Fruit fly (Drosophila melanogaster) whole organism, embryonic: Measurements from ENCODE around the gene Cyp4ac3.

Source experiments
- BEAF-32 ChIP-seq: fragments of 200-800 bp; sonication (Bioruptor generic); optimal IDR thresholded peaks from 3 replicates; lab custom pipeline; 2017; ENCODE audit warnings: missing biosample characterization, missing genetic modification characterization, mild to moderate bottlenecking, moderate library complexity, missing genetic modification reagents
- CG10147 ChIP-seq: fragments of 200-800 bp; sonication (Bioruptor generic); optimal IDR thresholded peaks from 2 replicates; lab custom pipeline; 2019; ENCODE audit warnings: missing biosample characterization, mild to moderate bottlenecking, missing genetic modification characterization, moderate library complexity
- CG13123 ChIP-seq: fragments of 200-800 bp; sonication (Bioruptor generic); optimal IDR thresholded peaks from 2 replicates; lab custom pipeline; 2016; ENCODE audit warnings: missing biosample characterization, missing genetic modification characterization
- CG13624 ChIP-seq: fragments of 200-800 bp; sonication (Bioruptor generic); optimal IDR thresholded peaks from 2 replicates; lab custom pipeline; 2016; ENCODE audit warnings: missing biosample characterization, missing genetic modification characterization
- CG15269 ChIP-seq: fragments of 200-800 bp; sonication (Bioruptor generic); optimal IDR thresholded peaks from 2 replicates; lab custom pipeline; 2018; ENCODE audit warnings: missing biosample characterization, mild to moderate bottlenecking, missing genetic modification characterization, moderate library complexity
- CG1602 ChIP-seq: fragments of 200-800 bp; sonication (Bioruptor generic); optimal IDR thresholded peaks from 3 replicates; lab custom pipeline; 2016; ENCODE audit warnings: missing biosample characterization, missing genetic modification characterization
- CG16813 ChIP-seq: fragments of 200-800 bp; sonication (Bioruptor generic); IDR thresholded peaks from 3 replicates; pipeline ENCODE4 v1.3.6; 2022; ENCODE audit warnings: missing biosample characterization, missing genetic modification characterization; ENCODE audit not compliant: partially characterized antibody
- CG2202 ChIP-seq: fragments of 200-800 bp; sonication (Bioruptor generic); optimal IDR thresholded peaks from 2 replicates; lab custom pipeline; 2018; ENCODE audit warnings: missing biosample characterization, mild to moderate bottlenecking, missing genetic modification characterization
- CG31388 ChIP-seq: fragments of 200-800 bp; sonication (Bioruptor generic); optimal IDR thresholded peaks from 2 replicates; lab custom pipeline; 2016; ENCODE audit warnings: missing biosample characterization, missing genetic modification characterization
- CG4404 ChIP-seq: fragments of 200-800 bp; sonication (Bioruptor generic); IDR thresholded peaks from 2 replicates; pipeline ENCODE4 v1.3.6; 2022; ENCODE audit warnings: missing biosample characterization, missing genetic modification characterization
- CG5953 ChIP-seq: fragments of 200-800 bp; sonication (Bioruptor generic); IDR thresholded peaks from 2 replicates; pipeline ENCODE4 v1.3.6; 2022; ENCODE audit warnings: missing biosample characterization, missing genetic modification characterization
- CG6683 ChIP-seq: fragments of 200-800 bp; sonication (Bioruptor generic); optimal IDR thresholded peaks from 2 replicates; lab custom pipeline; 2017; ENCODE audit warnings: missing biosample characterization, mild to moderate bottlenecking, missing genetic modification characterization, missing genetic modification reagents
- CG6791 ChIP-seq: fragments of 200-800 bp; sonication (Bioruptor generic); IDR thresholded peaks from 3 replicates; pipeline ENCODE4 v1.3.6; 2022; ENCODE audit warnings: missing biosample characterization, missing genetic modification characterization; ENCODE audit not compliant: partially characterized antibody
- CG8290 ChIP-seq, 3 experiments: fragments of 200-800 bp; sonication (Bioruptor generic); optimal IDR thresholded peaks; 2 replicates each; lab custom pipeline; 2016 to 2019; ENCODE audit warnings: missing biosample characterization in 3 of 3, missing genetic modification characterization in 3 of 3, mild to moderate bottlenecking in 2 of 3, moderate library complexity in 1 of 3
- CG8359 ChIP-seq: fragments of 200-800 bp; sonication (Bioruptor generic); optimal IDR thresholded peaks from 2 replicates; lab custom pipeline; 2017; ENCODE audit warnings: missing biosample characterization, mild to moderate bottlenecking, missing genetic modification characterization, borderline replicate concordance
- CG8765 ChIP-seq: fragments of 200-800 bp; sonication (Bioruptor generic); IDR thresholded peaks from 2 replicates; pipeline ENCODE4 v1.3.6; 2022; ENCODE audit warnings: missing biosample characterization, missing genetic modification characterization
- CHES-1-like ChIP-seq: fragments of 200-800 bp; sonication (Bioruptor generic); optimal IDR thresholded peaks from 2 replicates; lab custom pipeline; 2016; ENCODE audit warnings: missing biosample characterization, missing genetic modification characterization
- CkIIα-i1 ChIP-seq: fragments of 200-800 bp; sonication (Bioruptor generic); IDR thresholded peaks from 2 replicates; pipeline ENCODE4 v1.3.6; 2022; ENCODE audit warnings: missing biosample characterization, missing genetic modification characterization
- D ChIP-seq, 2 experiments: fragments of 200-800 bp in 1 of 2; fragments of >200 bp in 1 of 2; sonication (Bioruptor generic) in 1 of 2; optimal IDR thresholded peaks; 2 replicates in 1 of 2; 3 replicates in 1 of 2; lab custom pipeline; 2017; ENCODE audit warnings: mild to moderate bottlenecking in 1 of 2, missing biosample characterization in 1 of 2, missing genetic modification characterization in 1 of 2, missing genetic modification reagents in 1 of 2
- Deaf1 ChIP-seq: fragments of 200-800 bp; optimal IDR thresholded peaks from 3 replicates; lab custom pipeline; 2019; ENCODE audit warnings: missing biosample characterization, mild to moderate bottlenecking, missing genetic modification characterization, moderate library complexity
- E2f2 ChIP-seq: fragments of 200-800 bp; sonication (Bioruptor generic); IDR thresholded peaks from 2 replicates; pipeline ENCODE4 v1.3.6; 2022; ENCODE audit warnings: missing biosample characterization, missing genetic modification characterization
- H15 ChIP-seq: fragments of 200-800 bp; sonication (Bioruptor generic); IDR thresholded peaks from 3 replicates; pipeline ENCODE4 v1.3.6; 2022; ENCODE audit warnings: missing biosample characterization, missing genetic modification characterization
- HHEX ChIP-seq: fragments of 200-800 bp; sonication (Bioruptor generic); optimal IDR thresholded peaks from 3 replicates; lab custom pipeline; 2017; ENCODE audit warnings: missing biosample characterization, mild to moderate bottlenecking, missing genetic modification characterization, missing genetic modification reagents
- Hand ChIP-seq: fragments of 200-800 bp; sonication (Bioruptor generic); optimal IDR thresholded peaks from 2 replicates; lab custom pipeline; 2017; ENCODE audit warnings: mild to moderate bottlenecking, missing biosample characterization, missing genetic modification reagents, missing genetic modification characterization
- HmgD ChIP-seq: fragments of 200-800 bp; sonication (Bioruptor generic); optimal IDR thresholded peaks from 3 replicates; lab custom pipeline; 2016; ENCODE audit warnings: missing biosample characterization, missing genetic modification characterization
- Lhr ChIP-seq: fragments of 200-800 bp; sonication (Bioruptor generic); optimal IDR thresholded peaks from 3 replicates; lab custom pipeline; 2017; ENCODE audit warnings: mild to moderate bottlenecking, missing biosample characterization, missing genetic modification reagents, missing genetic modification characterization
- Med ChIP-seq: fragments of 200-800 bp; sonication (Bioruptor generic); peaks from one replicate; lab custom pipeline; 2016; ENCODE audit warnings: missing biosample characterization, missing genetic modification characterization, mild to moderate bottlenecking, inconsistent platforms, moderate library complexity
- Mes4 ChIP-seq: fragments of 200-800 bp; sonication (Bioruptor generic); optimal IDR thresholded peaks from 2 replicates; lab custom pipeline; 2016; ENCODE audit warnings: missing biosample characterization, missing genetic modification characterization
- Mrtf ChIP-seq: fragments of 200-800 bp; sonication (Bioruptor generic); IDR thresholded peaks from 3 replicates; pipeline ENCODE4 v1.3.6; 2022; ENCODE audit warnings: missing biosample characterization, missing genetic modification characterization
- PHDP ChIP-seq: fragments of 200-800 bp; sonication (Bioruptor generic); optimal IDR thresholded peaks from 3 replicates; lab custom pipeline; 2018; ENCODE audit warnings: missing biosample characterization, mild to moderate bottlenecking, missing genetic modification characterization, moderate library complexity
- Trl ChIP-seq, 3 experiments: fragments of >200 bp in 2 of 3; fragments of 200-800 bp in 1 of 3; sonication (Bioruptor generic) in 1 of 3; optimal IDR thresholded peaks; 2 replicates in 1 of 3; 3 replicates in 2 of 3; lab custom pipeline; 2016 to 2017; ENCODE audit warnings: missing biosample characterization in 1 of 3, missing genetic modification characterization in 1 of 3
- Xrp1 ChIP-seq: fragments of 200-800 bp; sonication (Bioruptor generic); IDR thresholded peaks from 2 replicates; pipeline ENCODE4 v1.3.6; 2022; ENCODE audit warnings: missing biosample characterization, missing genetic modification characterization
- ase ChIP-seq: fragments of 200-800 bp; sonication (Bioruptor generic); IDR thresholded peaks from 3 replicates; pipeline ENCODE4 v1.3.6; 2022; ENCODE audit warnings: missing biosample characterization, missing genetic modification characterization
- bsh ChIP-seq, 2 experiments: fragments of 200-800 bp; sonication (Bioruptor generic); optimal IDR thresholded peaks; 2 replicates each; lab custom pipeline; 2017 to 2018; ENCODE audit warnings: mild to moderate bottlenecking in 2 of 2, missing biosample characterization in 2 of 2, missing genetic modification characterization in 2 of 2, moderate library complexity in 1 of 2
- cg ChIP-seq: fragments of 200-800 bp; sonication (Bioruptor generic); optimal IDR thresholded peaks from 3 replicates; lab custom pipeline; 2019; ENCODE audit warnings: missing biosample characterization, mild to moderate bottlenecking, missing genetic modification characterization, moderate library complexity
- ci ChIP-seq: fragments of 200-800 bp; sonication (Bioruptor generic); IDR thresholded peaks from 3 replicates; pipeline ENCODE4 v1.3.6; 2022; ENCODE audit warnings: missing biosample characterization, missing genetic modification characterization
- croc ChIP-seq: fragments of 200-800 bp; sonication (Bioruptor generic); conservative IDR thresholded peaks from 3 replicates; pipeline ENCODE4 v1.3.6; 2022; ENCODE audit warnings: missing biosample characterization, missing genetic modification characterization
- dm ChIP-seq: fragments of 200-800 bp; sonication (Bioruptor generic); optimal IDR thresholded peaks from 3 replicates; lab custom pipeline; 2016; ENCODE audit warnings: missing biosample characterization, missing genetic modification characterization
- fd102C ChIP-seq: fragments of 200-800 bp; sonication (Bioruptor generic); optimal IDR thresholded peaks from 2 replicates; lab custom pipeline; 2018; ENCODE audit warnings: missing biosample characterization, mild to moderate bottlenecking, missing genetic modification characterization, moderate library complexity
- jing ChIP-seq: fragments of 200-800 bp; sonication (Bioruptor generic); optimal IDR thresholded peaks from 2 replicates; lab custom pipeline; 2018; ENCODE audit warnings: missing biosample characterization, mild to moderate bottlenecking, missing genetic modification characterization
- lmd ChIP-seq: fragments of 200-800 bp; sonication (Bioruptor generic); IDR thresholded peaks from 2 replicates; pipeline ENCODE4 v1.3.6; 2022; ENCODE audit warnings: missing biosample characterization, missing genetic modification characterization
- sd ChIP-seq: fragments of 200-800 bp; sonication (Bioruptor generic); optimal IDR thresholded peaks from 3 replicates; lab custom pipeline; 2018; ENCODE audit warnings: missing biosample characterization, mild to moderate bottlenecking, missing genetic modification characterization, moderate library complexity
- sr ChIP-seq: fragments of 200-800 bp; sonication (Bioruptor generic); IDR thresholded peaks from 3 replicates; pipeline ENCODE4 v1.3.6; 2022; ENCODE audit warnings: missing biosample characterization, missing genetic modification characterization
- twi ChIP-seq: fragments of 200-800 bp; optimal IDR thresholded peaks from 2 replicates; lab custom pipeline; 2019; ENCODE audit warnings: missing biosample characterization, mild to moderate bottlenecking, missing genetic modification characterization, moderate library complexity
- wdn ChIP-seq: fragments of 200-800 bp; sonication (Bioruptor generic); IDR thresholded peaks from 2 replicates; pipeline ENCODE4 v1.3.6; 2022; ENCODE audit warnings: missing biosample characterization, missing genetic modification characterization

Gene Cyp4ac3

DNA sequence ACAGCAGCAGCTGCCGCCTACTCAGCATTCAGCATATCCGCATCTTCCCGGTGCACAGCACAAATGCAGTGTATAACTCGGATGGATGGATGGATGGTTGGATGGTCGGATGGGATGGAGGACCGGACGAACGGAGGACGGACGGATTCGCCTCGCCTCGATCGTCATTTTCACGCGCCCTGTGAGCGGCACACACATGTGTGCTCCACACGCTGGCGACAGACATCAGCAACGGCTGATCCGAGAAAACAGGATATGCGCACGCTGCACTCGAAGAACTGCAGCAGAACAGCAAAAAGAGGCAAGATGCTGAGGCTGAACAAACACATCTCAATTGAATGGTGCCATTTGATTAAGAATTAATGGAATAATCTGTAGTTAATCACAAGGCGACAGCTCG lies 36.1 kb upstream of the Cyp4ac3 start:
- TF ChIP-seq twi (tag; lab: Kevin White, UChicago) (peak; percentile 72), CG8765 (GFP tag; lab: Robert Waterston, UW) (no peak), H15 (GFP tag; lab: Robert Waterston, UW) (0 out of 3 replicates have a peak, but pooled peaks have one; percentile 11), CG2202 (tag; lab: Kevin White, UChicago) (no peak), Med (GFP tag; lab: Kevin White, UChicago) (peak; percentile 72)

DNA sequence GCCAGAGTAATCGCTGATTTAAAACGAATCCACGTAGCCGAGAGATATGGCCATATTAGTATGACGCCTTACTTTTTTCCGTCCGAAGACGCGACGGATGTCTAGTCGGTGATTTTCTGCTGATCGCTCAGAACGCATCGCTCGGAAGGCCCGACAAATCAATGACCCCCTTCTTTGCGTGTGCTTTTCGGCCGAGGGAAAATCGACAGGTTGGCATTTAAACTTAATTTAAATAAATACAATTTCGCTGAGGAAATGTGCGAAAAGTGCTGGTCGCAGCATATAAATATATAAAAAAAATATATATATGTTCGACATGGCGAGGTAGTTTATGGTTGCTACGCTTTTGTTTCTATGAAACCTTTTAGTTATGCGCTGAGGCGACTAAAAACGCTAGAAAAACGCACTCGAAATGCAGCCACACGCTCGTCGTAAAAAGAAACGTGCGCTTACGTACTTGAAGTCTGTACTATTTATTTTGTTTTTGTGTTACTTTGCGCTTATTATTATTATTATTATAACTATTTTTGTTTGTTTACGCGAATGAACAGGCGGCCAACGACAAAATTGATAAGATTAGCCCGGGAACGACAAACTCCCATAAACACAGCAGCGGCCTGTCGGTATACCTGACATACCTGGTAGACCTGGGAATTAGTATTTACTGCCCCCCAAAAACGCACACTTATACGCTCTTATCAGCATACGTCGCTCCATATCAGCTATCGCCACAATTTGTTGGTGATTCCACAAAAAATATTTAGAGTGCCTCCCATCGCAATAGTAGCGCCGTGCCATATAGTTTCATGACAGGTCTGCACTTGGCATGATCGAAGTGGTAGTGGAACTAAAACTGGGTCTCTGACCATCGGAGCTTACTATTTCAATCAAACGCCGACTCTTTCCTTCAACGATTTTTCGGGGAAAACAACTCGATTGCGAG lies 35.1 kb upstream of the Cyp4ac3 start:
- no peak for TF ChIP-seq CG13624 (GFP tag; lab: Kevin White, UChicago)
- TF ChIP-seq CG5953 (GFP tag; lab: Robert Waterston, UW): no peak
- no peak for TF ChIP-seq HmgD (GFP tag; lab: Kevin White, UChicago)
- TF ChIP-seq Xrp1: no peak
- TF ChIP-seq D (optimal IDR thresholded peaks at IDR 0.05; lab: Kevin White, UChicago): peak; percentile 56
- no peak for TF ChIP-seq D (GFP tag; optimal IDR thresholded peaks at IDR 0.05; lab: Kevin White, UChicago)
- no peak for TF ChIP-seq sr (GFP tag; lab: Robert Waterston, UW)
- TF ChIP-seq BEAF-32: no peak
- TF ChIP-seq jing (GFP tag; lab: Kevin White, UChicago): no peak
- 0 out of 2 replicates have a peak, but pooled peaks have one; percentile 14 for TF ChIP-seq E2f2 (GFP tag; lab: Robert Waterston, UW)
- 0 out of 3 replicates have a peak, but pooled peaks have one; percentile 24 for TF ChIP-seq CG6791 (GFP tag; lab: Robert Waterston, UW)
- TF ChIP-seq CG8290 (GFP tag; optimal IDR thresholded peaks at IDR 0.05; lab: Kevin White, UChicago): no peak
- TF ChIP-seq CG8290 (tag; optimal IDR thresholded peaks at IDR 0.05; lab: Kevin White, UChicago): peak in 1 of 2 experiments; percentile 59
- TF ChIP-seq ase (GFP tag; lab: Robert Waterston, UW): no peak
- TF ChIP-seq CG15269: peak; percentile 38
- peak; percentile 98 for TF ChIP-seq CG8359 (GFP tag; lab: Kevin White, UChicago)
- TF ChIP-seq CHES-1-like (GFP tag; lab: Kevin White, UChicago): no peak
- no peak for TF ChIP-seq Mrtf (GFP tag; lab: Robert Waterston, UW)
- TF ChIP-seq Mes4 (GFP tag; lab: Kevin White, UChicago): no peak
- TF ChIP-seq CG1602 (GFP tag; lab: Kevin White, UChicago): no peak
- TF ChIP-seq CG10147 (GFP tag; lab: Kevin White, UChicago): peak; percentile 26
- peak; percentile 38 for TF ChIP-seq cg (GFP tag; lab: Kevin White, UChicago)
- TF ChIP-seq ci: 0 out of 3 replicates have a peak, but pooled peaks have one; percentile 21
- TF ChIP-seq Trl (optimal IDR thresholded peaks at IDR 0.05; lab: Kevin White, UChicago): no peak
- TF ChIP-seq Trl (GFP tag; optimal IDR thresholded peaks at IDR 0.05; lab: Kevin White, UChicago): no peak
- TF ChIP-seq CG16813: no peak
- TF ChIP-seq sd (tag; lab: Kevin White, UChicago): peak; percentile 90
- TF ChIP-seq CG4404 (GFP tag; lab: Robert Waterston, UW): no peak
- TF ChIP-seq CG13123: no peak
- TF ChIP-seq dm (GFP tag; lab: Kevin White, UChicago): no peak
- TF ChIP-seq CG31388 (GFP tag; lab: Kevin White, UChicago): no peak
- no peak for TF ChIP-seq lmd (GFP tag; lab: Robert Waterston, UW)
- no peak for TF ChIP-seq bsh (GFP tag; optimal IDR thresholded peaks at IDR 0.05; lab: Kevin White, UChicago)
- no peak for TF ChIP-seq Lhr (GFP tag; lab: Kevin White, UChicago)
- TF ChIP-seq CG6683 (GFP tag; lab: Kevin White, UChicago): no peak
- TF ChIP-seq croc: no peak
- no peak for TF ChIP-seq Hand (GFP tag; lab: Kevin White, UChicago)
- TF ChIP-seq CkIIα-i1 (GFP tag; lab: Robert Waterston, UW): no peak
- TF ChIP-seq wdn (GFP tag; lab: Robert Waterston, UW): no peak
- peak; percentile 19 for TF ChIP-seq PHDP (tag; lab: Kevin White, UChicago)
- peak; percentile 8 for TF ChIP-seq HHEX (GFP tag; lab: Kevin White, UChicago)
- no peak for TF ChIP-seq fd102C
- peak; percentile 12 for TF ChIP-seq Deaf1 (tag; lab: Kevin White, UChicago)
